Worm (Caenorhabditis elegans) whole organism, midembryonic: ENCODE measurements around the gene srbc-3.

ENCODE experiments used
- T22C8.4 ChIP-seq: fragments of 200-800 bp; sonication (Bioruptor generic); IDR thresholded peaks from 2 replicates; pipeline ENCODE4 v1.3.6; 2022; ENCODE audit warnings: missing genetic modification characterization, missing compliant biosample characterization
- cog-1 ChIP-seq: sonication (generic microtip); optimal IDR thresholded peaks from 2 replicates; lab custom pipeline; 2016; ENCODE audit warnings: missing genetic modification characterization, missing compliant biosample characterization
- flt-1 ChIP-seq: fragments of 200-800 bp; sonication (Bioruptor generic); IDR thresholded peaks from 2 replicates; pipeline ENCODE4 v1.3.6; 2022; ENCODE audit warnings: missing genetic modification characterization, missing compliant biosample characterization
- klf-2 ChIP-seq: fragments of 200-800 bp; sonication (Bioruptor generic); conservative IDR thresholded peaks from 2 replicates; pipeline ENCODE4 v1.3.6; 2022; ENCODE audit warnings: missing genetic modification reagents, missing genetic modification characterization, missing compliant biosample characterization
- med-1 ChIP-seq: sonication (generic microtip); optimal IDR thresholded peaks from 2 replicates; lab custom pipeline; 2017; ENCODE audit warnings: missing genetic modification characterization, mild to moderate bottlenecking, missing compliant biosample characterization, antibody characterized with exemption, missing genetic modification reagents; ENCODE audit not compliant: insufficient read depth
- ref-1 ChIP-seq: fragments of 200-800 bp; sonication (Bioruptor generic); conservative IDR thresholded peaks from 2 replicates; pipeline ENCODE4 v1.3.6; 2022; ENCODE audit warnings: missing genetic modification reagents, missing genetic modification characterization, missing compliant biosample characterization
- tab-1 ChIP-seq: fragments of 200-800 bp; sonication (Bioruptor generic); IDR thresholded peaks from 2 replicates; pipeline ENCODE4 v1.3.6; 2022; ENCODE audit warnings: missing genetic modification characterization, missing compliant biosample characterization
- ztf-23 ChIP-seq: fragments of 200-800 bp; sonication (Bioruptor generic); IDR thresholded peaks from 2 replicates; pipeline ENCODE4 v1.3.6; 2022; ENCODE audit warnings: missing genetic modification reagents, missing genetic modification characterization, missing compliant biosample characterization
- ztf-29 ChIP-seq: fragments of 200-800 bp; sonication (Bioruptor generic); IDR thresholded peaks from 2 replicates; pipeline ENCODE4 v1.3.6; 2022; ENCODE audit warnings: missing genetic modification reagents, missing genetic modification characterization, missing compliant biosample characterization

The srbc-3 gene

DNA sequence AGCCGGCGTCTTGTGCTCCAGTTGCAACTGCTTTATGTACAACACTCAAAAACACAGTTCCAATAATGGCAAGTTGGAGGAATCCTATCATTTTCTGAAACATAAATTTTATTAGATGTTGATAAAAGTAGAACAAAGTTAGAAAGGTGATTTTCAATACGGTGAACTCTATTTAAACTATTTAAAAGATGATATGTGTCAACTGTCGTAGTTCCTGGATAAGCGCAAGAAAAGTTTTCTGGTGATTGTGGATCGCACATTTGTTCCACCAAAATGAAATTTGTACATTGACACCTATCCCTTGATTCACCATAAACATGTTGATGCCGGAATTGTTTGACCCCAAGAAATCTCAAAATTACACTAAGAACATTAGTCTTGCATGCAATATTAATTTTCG is 23.8 kb downstream of the srbc-3 start, which contains the start of gene C17B7.9:
TSS of gene C17B7.9 (minus strand) at position 101 of the 400 bp plus-strand sequence.
- TF ChIP-seq med-1 (GFP tag; lab: Kevin White, UChicago) (no peak), cog-1 (tag; lab: Kevin White, UChicago) (no peak), T22C8.4 (no peak), ref-1 (GFP tag; lab: Robert Waterston, UW) (no peak), klf-2 (no peak), ztf-29 (GFP tag; lab: Robert Waterston, UW) (no peak), tab-1 (GFP tag; lab: Robert Waterston, UW) (no peak), ztf-23 (GFP tag; lab: Robert Waterston, UW) (no peak), flt-1 (GFP tag; lab: Robert Waterston, UW) (no peak)

DNA sequence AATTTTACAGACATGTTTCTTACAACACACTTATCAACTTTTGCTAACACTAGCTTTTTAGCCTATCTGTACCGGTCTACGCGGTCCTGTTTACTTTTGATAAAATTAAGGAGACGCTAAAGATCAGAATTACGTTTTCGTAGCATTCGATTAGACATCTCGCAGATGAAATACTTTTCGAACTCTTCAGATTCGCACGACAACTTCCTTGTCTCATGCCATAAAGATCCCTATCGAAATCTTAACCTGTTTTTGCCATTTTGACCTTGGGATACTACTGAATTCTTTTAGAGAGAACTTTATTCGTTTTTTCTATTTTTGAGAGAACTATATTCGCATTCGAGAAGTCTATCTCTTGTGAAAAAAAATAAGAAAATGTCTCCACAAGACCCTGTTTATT is 25.1 kb downstream of the srbc-3 start, which contains the start of gene C17B7.5:
TSS of gene C17B7.5 (plus strand) at position 301 of the 400 bp plus-strand sequence.
- no peak for TF ChIP-seq med-1 (GFP tag; lab: Kevin White, UChicago)

DNA sequence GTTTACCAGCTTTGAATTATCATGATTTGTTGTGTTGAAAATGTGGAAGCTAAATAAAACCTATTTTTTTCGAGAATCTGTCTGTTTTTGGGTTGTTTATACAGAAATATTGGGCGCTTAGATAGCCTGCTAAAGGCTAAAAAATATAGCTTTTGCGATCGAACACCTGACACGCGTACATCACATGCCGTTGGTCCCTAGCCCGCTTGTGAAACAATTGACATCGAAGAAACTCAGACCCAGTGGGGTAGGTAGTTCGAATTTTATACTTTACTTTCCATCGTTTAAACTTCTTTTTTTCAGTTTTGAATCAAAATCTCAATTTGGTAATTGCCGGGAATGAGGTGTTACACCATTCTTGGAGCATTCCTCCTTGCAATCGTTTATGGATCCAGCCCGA is 30.7 kb downstream of the srbc-3 start, which contains the start of gene C17B7.4:
TSS of gene C17B7.4 (plus strand) at position 301 of the 400 bp plus-strand sequence.
- no peak for TF ChIP-seq cog-1 (tag; lab: Kevin White, UChicago)

- TF ChIP-seq tab-1 (GFP tag; lab: Robert Waterston, UW) (no peak), ref-1 (GFP tag; lab: Robert Waterston, UW) (no peak), flt-1 (GFP tag; lab: Robert Waterston, UW) (no peak), med-1 (GFP tag; lab: Kevin White, UChicago) (no peak), T22C8.4 (no peak), ztf-29 (GFP tag; lab: Robert Waterston, UW) (no peak), klf-2 (no peak), ztf-23 (GFP tag; lab: Robert Waterston, UW) (no peak), cog-1 (tag; lab: Kevin White, UChicago) (no peak)
Observed at ce11 chrV:3341906-3342305, 33.6 kb downstream of the srbc-3 start, which contains the start of gene C17B7.10. Gene C17B7.10, minus strand, starts transcription at chrV:3342006.

DNA sequence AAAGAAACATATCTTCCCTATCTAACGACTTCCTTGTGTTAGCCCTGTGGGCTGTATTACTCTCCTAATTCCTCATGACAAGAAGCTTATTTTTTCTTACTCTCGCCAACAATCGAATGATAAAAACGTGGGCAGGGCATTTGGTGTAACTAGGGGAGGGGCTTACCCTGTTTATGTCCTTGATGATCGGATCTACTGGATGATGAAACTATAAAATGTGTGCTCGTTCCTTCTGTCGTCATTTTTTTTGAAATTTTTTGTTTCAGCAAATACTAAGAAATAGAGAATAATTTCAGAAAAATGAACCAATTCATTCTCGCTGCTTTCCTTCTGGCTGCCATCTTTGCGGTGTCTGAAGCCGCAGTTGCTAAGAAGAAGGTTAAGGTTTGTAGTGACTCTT is 34.2 kb downstream of the srbc-3 start, which contains the start of gene C17B7.3:
TSS of gene C17B7.3 (plus strand) at position 301 of the 400 bp plus-strand sequence.
- TF ChIP-seq med-1 (GFP tag; lab: Kevin White, UChicago) = no peak

ce11 chrV:3344001-3344400 is 35.7 kb downstream of the srbc-3 start:
- TF ChIP-seq med-1 (GFP tag; lab: Kevin White, UChicago) = no peak
- TF ChIP-seq T22C8.4 = no peak
- no peak for TF ChIP-seq klf-2
- TF ChIP-seq ztf-29 (GFP tag; lab: Robert Waterston, UW) = no peak
- TF ChIP-seq tab-1 (GFP tag; lab: Robert Waterston, UW) = no peak
- no peak for TF ChIP-seq flt-1 (GFP tag; lab: Robert Waterston, UW)
- no peak for TF ChIP-seq ref-1 (GFP tag; lab: Robert Waterston, UW)
- TF ChIP-seq cog-1 (tag; lab: Kevin White, UChicago) = no peak
- no peak for TF ChIP-seq ztf-23 (GFP tag; lab: Robert Waterston, UW)

- TF ChIP-seq klf-2 (no peak), ref-1 (GFP tag; lab: Robert Waterston, UW) (no peak), ztf-29 (GFP tag; lab: Robert Waterston, UW) (no peak), cog-1 (tag; lab: Kevin White, UChicago) (no peak), med-1 (GFP tag; lab: Kevin White, UChicago) (no peak), flt-1 (GFP tag; lab: Robert Waterston, UW) (no peak), ztf-23 (GFP tag; lab: Robert Waterston, UW) (no peak), tab-1 (GFP tag; lab: Robert Waterston, UW) (no peak), T22C8.4 (no peak)
Observed at ce11 chrV:3346434-3347019, 38.3 kb downstream of the srbc-3 start, which contains the start of gene fbxa-65. Gene fbxa-65, minus strand, starts transcription at chrV:3346484.

DNA sequence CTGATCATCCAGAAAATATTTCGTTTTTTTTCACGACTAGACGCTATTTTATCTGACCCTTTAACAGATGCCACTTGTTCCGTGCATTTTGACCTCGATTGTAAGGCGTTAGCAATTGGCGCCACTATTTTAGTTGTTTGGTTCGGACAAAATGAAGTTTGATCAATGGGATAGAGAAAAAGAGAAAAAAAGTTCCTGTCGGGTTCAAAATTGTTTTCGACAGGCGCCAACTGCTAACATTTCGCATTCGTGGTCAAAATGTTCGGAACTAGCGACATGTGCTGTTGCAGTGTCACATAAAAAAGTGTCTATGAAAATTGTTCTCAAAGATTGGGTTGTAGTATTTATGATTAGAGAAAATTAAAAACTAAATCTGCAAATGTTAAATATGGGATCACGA is 39.2 kb downstream of the srbc-3 start:
- no peak for TF ChIP-seq klf-2

DNA sequence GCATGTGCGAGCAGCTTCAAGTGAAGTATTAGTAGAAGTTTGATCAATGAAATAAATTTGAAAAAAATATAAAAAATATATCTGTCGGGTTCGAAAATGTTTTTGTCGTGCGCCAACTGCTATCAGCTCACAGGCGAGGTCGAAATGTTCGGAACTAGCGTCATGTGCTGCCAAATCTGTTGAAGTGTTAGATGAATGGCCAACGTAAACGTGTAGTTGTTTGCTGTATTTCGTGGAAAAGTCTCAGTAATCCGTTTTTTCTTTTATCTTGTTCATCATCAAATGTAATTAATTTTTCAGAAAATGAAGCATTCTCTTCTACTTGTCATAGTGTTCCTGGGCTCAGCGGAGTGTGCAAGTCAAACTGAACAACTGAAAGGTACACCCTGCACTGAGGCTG is 41.6 kb downstream of the srbc-3 start, which contains the start of gene C17B7.15:
TSS of gene C17B7.15 (plus strand) at position 301 of the 400 bp plus-strand sequence.
- no peak for TF ChIP-seq med-1 (GFP tag; lab: Kevin White, UChicago)
- no peak for TF ChIP-seq ztf-29 (GFP tag; lab: Robert Waterston, UW)
- TF ChIP-seq T22C8.4 = no peak
- TF ChIP-seq ref-1 (GFP tag; lab: Robert Waterston, UW) = no peak
- TF ChIP-seq cog-1 (tag; lab: Kevin White, UChicago) = no peak
- no peak for TF ChIP-seq flt-1 (GFP tag; lab: Robert Waterston, UW)
- no peak for TF ChIP-seq klf-2
- no peak for TF ChIP-seq tab-1 (GFP tag; lab: Robert Waterston, UW)

DNA sequence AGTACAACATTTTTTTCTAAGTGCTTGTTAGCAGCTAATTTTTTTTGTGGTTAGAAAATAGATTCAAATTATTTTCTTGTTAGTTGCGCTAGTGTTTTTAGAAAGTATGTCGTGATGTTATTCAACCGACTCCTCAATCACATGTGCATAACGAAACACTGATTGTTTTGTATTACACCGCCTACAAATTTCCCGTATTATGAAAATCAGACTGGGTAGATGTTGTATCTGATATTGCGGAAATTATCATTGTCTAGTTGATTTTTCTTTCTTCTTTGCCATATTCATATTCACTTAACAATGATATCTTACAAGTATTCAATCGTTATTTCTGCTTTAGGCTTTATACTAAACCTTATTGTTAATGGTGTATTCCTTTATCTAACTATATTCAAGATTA is 43.0 kb downstream of the srbc-3 start, which contains the start of gene str-63:
TSS of gene str-63 (plus strand) at position 301 of the 400 bp plus-strand sequence.
- TF ChIP-seq ztf-23 (GFP tag; lab: Robert Waterston, UW) (no peak), med-1 (GFP tag; lab: Kevin White, UChicago) (no peak), cog-1 (tag; lab: Kevin White, UChicago) (no peak), ref-1 (GFP tag; lab: Robert Waterston, UW) (no peak), klf-2 (no peak), tab-1 (GFP tag; lab: Robert Waterston, UW) (no peak), ztf-29 (GFP tag; lab: Robert Waterston, UW) (no peak), flt-1 (GFP tag; lab: Robert Waterston, UW) (no peak), T22C8.4 (no peak)
